Fruit fly (Drosophila melanogaster) whole organism, larva: Measurements from ENCODE around the gene Acn.

Source experiments
- noc ChIP-seq: fragments of 200-800 bp; sonication (Bioruptor generic); optimal IDR thresholded peaks from 3 replicates; lab custom pipeline; 2019; ENCODE audit warnings: missing biosample characterization, mild to moderate bottlenecking, missing genetic modification characterization, moderate library complexity

Gene Acn

DNA sequence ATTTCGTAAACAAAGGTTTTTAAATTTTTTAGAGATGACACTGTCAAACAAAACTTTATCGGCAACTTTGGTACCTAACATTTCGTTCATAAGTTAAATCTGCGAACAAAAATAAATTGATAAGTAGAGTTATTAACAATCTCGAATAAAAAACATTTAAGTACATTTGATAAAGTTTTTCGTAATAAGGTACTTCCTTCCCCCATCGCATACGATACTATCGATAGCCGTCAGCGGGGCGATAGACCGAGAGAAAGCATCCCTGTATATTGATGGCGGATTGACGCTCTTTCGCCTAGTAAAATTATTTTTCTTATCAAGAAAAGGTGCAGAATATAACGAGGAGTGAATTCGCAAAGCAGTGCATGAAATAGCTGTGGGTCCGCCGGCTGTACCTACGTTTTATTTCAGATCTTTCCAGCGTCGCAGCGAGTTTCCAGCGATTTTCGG is at the start of gene Acn, which contains the start of gene Ttc19:
TSS of gene Acn (plus strand) at position 245 of the 450 bp plus-strand sequence.
TSS of gene Ttc19 (minus strand) at position 38 of the 450 bp plus-strand sequence.
- TF ChIP-seq noc (tag; lab: Kevin White, UChicago), result peak; percentile 86

DNA sequence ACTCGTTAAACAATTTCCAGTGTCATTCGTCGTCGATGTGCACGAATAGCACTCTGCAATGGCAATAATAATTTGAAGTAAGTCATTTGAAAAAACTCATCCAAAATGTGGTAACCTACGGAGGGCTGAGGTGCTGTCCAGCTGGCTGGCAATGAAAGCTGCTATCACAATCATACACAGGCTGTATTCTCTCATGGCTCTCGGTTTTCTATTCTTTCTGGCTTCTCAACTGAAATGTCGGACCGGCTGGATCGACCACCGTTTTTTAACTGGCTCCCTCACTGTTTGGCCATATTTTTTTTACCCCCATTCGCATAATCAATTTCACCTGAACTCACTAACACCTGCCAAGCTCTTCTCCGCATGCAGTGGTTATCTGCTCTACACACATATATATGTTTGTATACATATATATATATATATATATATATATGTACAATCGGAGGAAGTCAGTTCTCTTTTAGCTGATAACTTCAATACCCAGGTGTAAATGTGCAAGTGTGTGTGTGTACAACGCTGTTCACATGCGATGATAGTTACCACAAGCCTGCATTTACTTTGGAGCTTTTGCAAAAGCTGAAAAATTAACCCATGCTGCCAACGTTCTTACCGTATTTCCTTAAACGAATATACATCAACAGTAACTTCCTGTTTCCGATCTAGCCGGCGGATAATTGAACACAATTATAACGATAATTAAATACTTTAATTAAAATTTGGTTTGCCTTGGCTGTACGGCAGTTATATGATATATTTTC is 49.3 kb upstream of the Acn start, which contains the start of gene CG10650:
TSS of gene CG10650 (minus strand) at position 275 of the 758 bp plus-strand sequence.
- peak; percentile 14 for TF ChIP-seq noc (tag; lab: Kevin White, UChicago)

DNA sequence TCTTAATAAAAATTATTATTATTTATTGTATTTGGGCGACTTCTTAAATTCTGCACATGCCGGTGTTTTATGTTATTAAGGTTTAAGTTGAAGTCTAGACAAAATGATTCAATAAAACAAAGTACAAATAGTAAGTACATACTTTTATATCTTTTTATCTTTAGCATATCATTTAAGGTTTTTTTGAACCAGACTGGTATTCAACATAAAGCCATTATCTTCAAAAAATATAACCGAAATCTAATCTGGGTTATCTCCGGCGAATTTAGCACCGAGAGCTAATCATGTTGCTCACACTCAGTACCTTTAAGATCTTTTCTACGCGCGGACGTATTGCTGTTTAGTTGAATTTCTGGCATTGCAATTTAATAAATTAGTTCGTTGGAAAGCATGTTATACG is 48.0 kb upstream of the Acn start, which contains the start of gene CG31792:
TSS of gene CG31792 (plus strand) at position 301 of the 400 bp plus-strand sequence.
- no peak for TF ChIP-seq noc (tag; lab: Kevin White, UChicago)

DNA sequence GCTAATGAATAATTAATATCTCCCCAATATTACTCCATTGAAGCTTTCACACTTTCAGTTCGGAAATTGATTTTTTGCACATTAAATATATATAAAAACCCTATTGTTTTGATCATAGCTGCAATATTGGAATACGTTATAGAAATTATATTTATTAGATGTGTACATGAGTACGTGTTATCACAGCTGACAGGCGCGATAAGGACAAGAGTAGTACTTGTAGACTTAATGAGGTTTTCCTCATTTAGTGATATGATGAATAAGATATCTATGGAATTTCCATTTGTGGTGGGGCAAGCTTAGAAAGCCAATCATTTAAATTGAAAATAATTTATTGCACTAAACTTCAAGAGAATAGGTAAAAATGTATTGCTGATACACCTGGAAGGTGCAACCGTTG is 42.7 kb upstream of the Acn start:
- no peak for TF ChIP-seq noc (tag; lab: Kevin White, UChicago)

DNA sequence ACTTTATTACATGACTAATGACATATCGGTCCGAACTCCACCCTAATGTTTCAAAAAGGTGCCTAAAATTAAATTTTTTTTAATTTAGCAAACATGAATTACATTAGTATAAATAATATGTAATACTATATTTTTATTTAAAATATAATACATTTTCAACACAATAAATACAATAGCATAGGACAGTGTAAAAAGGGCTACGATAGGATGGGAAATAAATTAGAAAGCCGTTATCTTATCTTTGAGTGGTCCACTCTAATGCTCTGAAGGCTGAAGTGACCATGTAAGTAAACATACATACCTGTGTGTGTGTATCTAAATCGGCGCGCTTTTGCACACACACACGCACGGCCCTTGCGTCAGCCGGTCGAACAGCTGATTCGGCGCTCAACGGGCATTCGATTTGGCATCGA is 42.2 kb upstream of the Acn start, which contains the start of gene CG31793:
TSS of gene CG31793 (plus strand) at position 409 of the 413 bp plus-strand sequence.
- TF ChIP-seq noc (tag; lab: Kevin White, UChicago), result peak; percentile 88

DNA sequence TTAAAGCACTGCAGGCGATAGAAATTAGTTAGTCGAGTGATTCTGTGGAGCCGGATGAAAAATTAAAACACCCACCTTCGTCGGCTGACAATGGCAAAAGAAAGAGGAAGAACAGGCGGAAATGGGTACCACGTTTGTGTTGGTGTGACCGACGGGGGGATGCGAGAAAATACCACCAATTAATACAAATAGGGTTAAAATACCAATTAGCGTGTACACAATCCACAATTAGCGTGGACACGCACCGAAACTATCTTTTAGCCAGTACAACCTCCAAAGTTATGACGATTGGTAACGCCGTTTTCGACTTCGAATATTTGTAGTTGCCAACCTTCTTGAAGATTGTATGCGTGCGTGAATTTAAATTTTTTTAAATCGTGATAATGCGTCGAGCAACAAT is 36.0 kb upstream of the Acn start, which contains the start of gene RpL30:
TSS of gene RpL30 (minus strand) at position 177 of the 400 bp plus-strand sequence.
- peak; percentile 82 for TF ChIP-seq noc (tag; lab: Kevin White, UChicago)

DNA sequence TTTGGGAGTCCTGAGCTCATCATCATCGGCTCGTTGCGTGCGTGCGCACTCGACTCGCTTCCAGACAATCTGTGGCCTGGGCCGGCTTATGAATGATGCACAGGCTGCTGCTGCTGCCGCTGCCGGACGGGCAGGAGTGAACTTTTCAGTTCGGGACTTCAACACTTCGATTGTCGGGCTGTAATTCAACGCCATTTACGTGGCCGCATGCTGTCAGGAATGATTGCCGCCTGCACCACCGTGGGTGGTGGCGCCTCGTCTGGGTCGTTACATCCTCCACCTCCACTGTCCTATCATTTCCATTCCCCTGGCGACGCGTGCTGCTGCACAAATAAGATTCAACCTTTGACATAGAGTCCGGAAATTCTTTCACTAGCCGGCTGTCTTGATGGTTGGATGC is 35.1 kb upstream of the Acn start:
- no peak for TF ChIP-seq noc (tag; lab: Kevin White, UChicago)

DNA sequence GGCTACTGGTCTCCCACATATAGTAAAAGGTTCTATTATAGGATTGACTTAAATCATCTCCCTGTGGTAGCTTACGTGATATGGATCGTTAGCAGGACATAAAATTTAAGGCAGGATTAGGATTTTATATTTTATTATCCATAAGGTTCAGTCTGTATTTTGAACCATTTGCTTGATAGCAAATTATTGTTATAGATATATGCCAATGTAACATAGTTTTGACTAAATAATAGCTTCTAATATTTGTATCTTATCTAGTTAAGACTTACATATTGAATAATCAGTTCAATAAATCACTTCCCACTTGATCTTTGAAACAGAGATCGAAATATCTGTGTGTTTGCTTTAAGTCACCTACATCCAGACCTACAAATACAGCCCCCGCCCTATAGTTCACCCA is 34.6 kb upstream of the Acn start, which contains the start of gene robl37BC:
TSS of gene robl37BC (plus strand) at position 301 of the 400 bp plus-strand sequence.
- TF ChIP-seq noc (tag; lab: Kevin White, UChicago), result no peak

DNA sequence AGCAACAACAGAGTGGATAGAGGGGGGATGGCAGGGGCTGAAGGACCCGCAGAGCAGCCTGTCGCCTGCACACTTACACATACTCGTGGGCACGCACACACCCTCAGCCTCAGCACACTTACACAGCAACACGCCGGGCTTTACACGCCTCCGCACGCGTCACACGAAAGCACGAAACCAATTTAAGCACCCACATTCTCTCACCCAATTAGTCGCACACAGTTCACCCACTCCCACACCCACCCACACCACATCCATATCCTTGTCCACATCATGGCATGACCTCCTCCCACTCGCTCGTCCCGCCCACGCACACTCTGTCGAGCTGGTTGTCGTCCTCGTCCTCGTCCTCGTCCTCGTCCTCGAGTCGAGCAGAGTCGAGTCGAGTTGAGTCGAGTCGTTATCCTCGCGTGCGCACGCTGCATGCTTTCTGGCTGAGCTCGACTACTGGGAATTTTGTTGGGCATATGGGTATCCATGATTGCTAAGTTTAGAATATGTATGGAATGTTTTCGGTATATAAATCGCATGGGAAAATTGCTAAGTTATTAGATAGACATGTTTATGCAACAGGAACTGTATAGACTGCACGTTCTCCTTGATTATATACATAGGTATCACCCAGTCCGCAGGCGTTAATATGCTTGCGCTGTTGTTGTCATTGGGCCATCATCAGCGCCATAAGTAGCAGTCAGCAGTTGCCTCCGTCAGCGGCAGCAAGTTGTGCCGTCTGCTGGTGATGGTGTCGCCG is 33.1 kb upstream of the Acn start:
- peak; percentile 54 for TF ChIP-seq noc (tag; lab: Kevin White, UChicago)

DNA sequence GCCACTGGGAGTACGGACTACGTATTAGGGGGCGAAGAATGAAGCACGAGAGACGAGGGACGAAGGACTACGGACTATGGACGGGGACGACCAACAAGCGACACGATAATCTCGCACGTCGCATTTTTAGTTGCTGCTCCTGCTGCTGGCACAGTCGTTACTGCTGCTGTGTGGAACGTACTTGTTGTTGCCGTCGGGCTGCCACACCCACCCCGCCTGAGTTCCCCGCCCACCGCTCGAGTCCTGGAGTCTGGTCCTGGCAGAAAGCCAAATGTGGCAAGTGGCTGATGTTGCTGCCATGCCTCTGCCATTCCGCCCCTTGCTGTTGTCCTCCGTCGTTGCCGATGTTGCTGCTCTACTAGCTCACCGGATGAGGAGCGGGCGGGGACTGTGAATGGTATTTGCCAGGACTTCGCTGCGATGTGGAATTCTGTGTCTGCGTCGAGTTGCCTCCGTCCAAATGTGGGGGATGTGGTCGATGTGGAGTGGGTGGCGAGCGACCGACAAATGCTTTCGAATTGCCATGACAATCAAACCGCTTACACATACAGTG is 32.3 kb upstream of the Acn start:
- no peak for TF ChIP-seq noc (tag; lab: Kevin White, UChicago)

DNA sequence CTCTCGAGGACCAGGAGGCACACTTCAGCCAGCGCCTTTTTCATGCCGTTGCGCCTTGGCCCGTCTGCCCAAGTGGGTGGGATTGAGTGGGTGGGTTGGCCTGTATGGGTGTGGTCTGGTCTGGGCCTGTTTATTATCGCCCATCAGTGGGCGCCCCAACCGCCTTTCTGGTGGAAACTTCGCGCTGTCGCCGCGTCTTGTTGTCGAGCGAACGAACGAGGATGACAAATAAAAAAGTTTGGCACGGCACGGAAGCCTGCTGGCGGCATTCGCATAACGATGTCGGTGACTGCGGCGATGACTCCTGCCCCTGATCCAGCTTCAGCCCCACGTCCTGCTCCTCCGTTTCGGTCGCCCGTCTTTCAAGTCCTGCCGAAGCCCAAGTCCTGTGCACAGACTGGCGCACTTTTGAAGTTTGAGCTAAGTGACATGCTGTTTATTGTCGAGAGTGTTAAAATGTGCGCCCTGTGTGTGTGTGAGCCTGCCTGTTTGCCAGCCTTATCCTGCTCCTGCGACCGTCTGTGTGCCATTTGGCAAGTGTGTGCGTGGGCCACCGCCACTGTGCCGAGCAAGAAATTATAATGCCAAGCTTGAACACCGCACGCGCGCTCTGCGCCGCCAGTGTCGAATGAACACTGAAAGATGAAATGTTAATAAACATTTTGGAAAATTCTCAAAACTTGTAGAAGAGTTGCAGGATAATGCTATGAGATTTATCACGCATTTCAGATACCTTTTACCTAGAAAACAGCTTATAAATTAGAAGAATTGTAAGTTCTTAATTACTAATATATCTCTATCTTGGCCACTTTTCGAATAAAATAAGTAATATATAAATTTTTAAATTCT is 30.9 kb upstream of the Acn start:
- peak; percentile 23 for TF ChIP-seq noc (tag; lab: Kevin White, UChicago)

DNA sequence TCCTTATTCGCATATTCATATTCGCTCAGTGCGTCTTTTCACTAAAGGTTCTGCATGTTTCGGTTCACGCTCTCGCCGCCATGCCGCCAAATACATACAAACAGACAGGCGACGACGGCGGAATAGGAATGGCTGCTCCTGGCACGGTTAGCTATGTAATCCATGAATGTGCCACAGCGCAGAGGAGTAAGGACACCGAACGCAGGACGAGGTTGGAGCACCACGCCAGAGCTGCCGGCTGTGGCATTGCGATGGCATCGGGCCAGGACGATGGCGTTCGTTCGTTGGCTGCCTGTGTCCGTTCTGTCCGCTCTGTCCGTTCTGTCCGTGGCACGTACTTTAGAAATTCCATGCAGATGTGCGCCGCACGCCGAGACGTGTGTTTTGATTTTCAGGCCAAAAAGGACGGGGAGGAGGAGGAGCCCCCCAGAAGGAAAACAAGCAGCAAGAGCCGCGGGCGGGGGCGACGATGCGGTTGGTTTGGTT is 30.2 kb upstream of the Acn start:
- TF ChIP-seq noc (tag; lab: Kevin White, UChicago), result no peak

DNA sequence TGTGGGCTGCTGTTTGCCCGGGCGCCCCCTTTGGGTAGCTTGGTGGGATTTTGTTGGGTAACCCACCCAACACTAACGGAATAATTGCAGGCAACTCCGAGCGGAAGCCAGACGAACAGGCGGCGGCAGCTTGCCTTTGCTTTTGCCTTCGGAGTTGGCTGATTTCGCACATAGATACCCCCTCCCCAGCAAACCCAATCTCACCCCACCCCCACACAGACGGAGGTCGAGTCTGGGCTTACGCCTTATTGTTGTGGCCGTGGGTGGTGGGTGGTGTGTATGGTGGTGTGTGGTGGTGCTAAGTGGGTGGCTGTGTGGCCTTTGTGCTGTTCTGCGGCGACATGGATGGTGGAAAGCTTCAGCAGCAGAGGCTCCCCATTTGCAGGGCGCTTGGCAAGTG is 29.5 kb upstream of the Acn start:
- TF ChIP-seq noc (tag; lab: Kevin White, UChicago), result no peak

DNA sequence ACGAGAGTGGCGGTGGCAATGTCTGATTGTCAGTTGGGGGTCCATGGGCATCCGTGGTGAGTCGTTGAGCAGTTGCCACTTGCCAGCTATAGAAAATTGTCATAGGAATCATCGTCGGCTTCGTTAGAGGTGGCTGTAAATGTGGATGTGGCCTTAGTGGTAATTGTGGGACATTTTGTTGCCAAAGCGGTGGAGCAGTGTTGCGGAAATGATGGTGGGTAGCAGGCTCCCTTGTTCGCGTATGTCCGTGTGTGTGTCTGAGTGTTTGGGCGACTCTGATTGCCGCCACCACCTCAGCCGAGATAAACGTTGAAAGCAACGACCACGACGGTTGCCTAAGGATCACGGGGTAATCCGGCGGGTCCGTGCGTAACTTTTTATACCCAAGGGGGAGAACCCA is 28.1 kb upstream of the Acn start:
- TF ChIP-seq noc (tag; lab: Kevin White, UChicago), result no peak

DNA sequence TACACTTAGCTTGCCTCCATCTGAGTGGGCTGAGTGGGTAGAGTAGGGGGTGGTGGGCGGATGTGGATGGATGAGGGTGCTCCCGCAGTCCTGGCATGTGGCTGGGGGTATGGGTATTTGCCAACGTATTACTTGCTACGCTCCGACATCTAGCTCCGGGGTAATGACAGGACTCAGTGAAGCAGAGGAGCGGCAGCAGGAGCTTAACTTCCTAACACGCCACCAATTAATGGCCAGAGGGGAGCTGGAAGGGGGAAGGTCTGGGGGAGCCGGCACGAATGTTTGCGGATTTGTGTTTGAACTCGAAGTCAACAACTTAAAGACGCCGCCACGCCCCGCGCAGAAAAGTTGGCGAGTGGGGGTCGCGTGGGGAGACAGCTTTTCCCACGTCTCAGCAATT is 26.9 kb upstream of the Acn start:
- no peak for TF ChIP-seq noc (tag; lab: Kevin White, UChicago)
